Fruit fly (Drosophila melanogaster): ENCODE data around the gene IntS10.

- no peak for TF ChIP-seq Hr39 (GFP tag; optimal IDR thresholded peaks at IDR 0.05)
- TF ChIP-seq dsx (GFP tag; optimal IDR thresholded peaks at IDR 0.05; ENCODE audit: poor library complexity, severe bottlenecking): no peak
- no peak for TF ChIP-seq CG3919 (GFP tag; optimal IDR thresholded peaks at IDR 0.05)
- TF ChIP-seq Sox15 (GFP tag; optimal IDR thresholded peaks at IDR 0.05): no peak
- no peak for TF ChIP-seq net (GFP tag; optimal IDR thresholded peaks at IDR 0.05)
- no peak for TF ChIP-seq CG8119 (GFP tag; IDR thresholded peaks at IDR 0.05)
- TF ChIP-seq CG3032 (tag; optimal IDR thresholded peaks at IDR 0.05): no peak
- no peak for TF ChIP-seq fd85E (GFP tag; optimal IDR thresholded peaks at IDR 0.05)
Measured at dm6 chr3L:3848687-3849270, 42.3 kb downstream of the IntS10 start.

All from whole organism, prepupa.